Fruit fly (Drosophila melanogaster) whole organism, embryonic: Measurements from ENCODE around the gene CG4991.
A peak's percentile ranks its signal among the peaks of the same experiment; 100 is the strongest.

Source experiments
- CG10543 ChIP-seq: fragments of 200-800 bp; sonication (Bioruptor generic); optimal IDR thresholded peaks from 3 replicates; lab custom pipeline; 2017; ENCODE audit warnings: missing biosample characterization, mild to moderate bottlenecking, missing genetic modification characterization, moderate library complexity
- CG11093 ChIP-seq: fragments of 200-800 bp; sonication (Bioruptor generic); IDR thresholded peaks from 3 replicates; pipeline ENCODE4 v1.3.6; 2022; ENCODE audit warnings: missing biosample characterization, missing genetic modification characterization
- CG12071 ChIP-seq: fragments of 200-800 bp; sonication (Bioruptor generic); optimal IDR thresholded peaks from 3 replicates; lab custom pipeline; 2018; ENCODE audit warnings: missing biosample characterization, mild to moderate bottlenecking, missing genetic modification characterization
- CG12155 ChIP-seq: fragments of 200-800 bp; sonication (Bioruptor generic); optimal IDR thresholded peaks from 3 replicates; lab custom pipeline; 2016; ENCODE audit warnings: missing biosample characterization, missing genetic modification characterization
- CG12391 ChIP-seq: fragments of 200-800 bp; sonication (Bioruptor generic); optimal IDR thresholded peaks from 3 replicates; lab custom pipeline; 2018; ENCODE audit warnings: missing biosample characterization, mild to moderate bottlenecking, missing genetic modification characterization, moderate library complexity
- CG13123 ChIP-seq: fragments of 200-800 bp; sonication (Bioruptor generic); optimal IDR thresholded peaks from 2 replicates; lab custom pipeline; 2016; ENCODE audit warnings: missing biosample characterization, missing genetic modification characterization
- CG13287 ChIP-seq: fragments of 200-800 bp; sonication (Bioruptor generic); IDR thresholded peaks from 2 replicates; pipeline ENCODE4 v1.3.6; 2022; ENCODE audit warnings: missing biosample characterization, missing genetic modification characterization; ENCODE audit not compliant: partially characterized antibody
- CG14014 ChIP-seq: fragments of 200-800 bp; sonication (Bioruptor generic); IDR thresholded peaks from 2 replicates; pipeline ENCODE4 v1.3.6; 2022; ENCODE audit warnings: missing biosample characterization, missing genetic modification characterization
- CG15479 ChIP-seq: fragments of 200-800 bp; sonication (Bioruptor generic); optimal IDR thresholded peaks from 3 replicates; lab custom pipeline; 2019; ENCODE audit warnings: missing biosample characterization, mild to moderate bottlenecking, missing genetic modification characterization, moderate library complexity
- CG15601 ChIP-seq: fragments of 200-800 bp; sonication (Bioruptor generic); optimal IDR thresholded peaks from 3 replicates; lab custom pipeline; 2019; ENCODE audit warnings: missing biosample characterization, mild to moderate bottlenecking, missing genetic modification characterization, moderate library complexity
- CG15696 ChIP-seq: fragments of 200-800 bp; sonication (Bioruptor generic); optimal IDR thresholded peaks from 2 replicates; lab custom pipeline; 2019; ENCODE audit warnings: missing biosample characterization, mild to moderate bottlenecking, missing genetic modification characterization, moderate library complexity
- CG17829 ChIP-seq: fragments of 200-800 bp; optimal IDR thresholded peaks from 2 replicates; lab custom pipeline; 2019; ENCODE audit warnings: missing biosample characterization, mild to moderate bottlenecking, missing genetic modification characterization, moderate library complexity
- CG30431 ChIP-seq: fragments of 200-800 bp; sonication (Bioruptor generic); optimal IDR thresholded peaks from 2 replicates; lab custom pipeline; 2017; ENCODE audit warnings: missing biosample characterization, missing genetic modification characterization
- CG31365 ChIP-seq: fragments of 200-800 bp; sonication (Bioruptor generic); optimal IDR thresholded peaks from 2 replicates; lab custom pipeline; 2018; ENCODE audit warnings: missing biosample characterization, mild to moderate bottlenecking, missing genetic modification characterization
- CG3407 ChIP-seq: fragments of 200-800 bp; sonication (Bioruptor generic); optimal IDR thresholded peaks from 2 replicates; lab custom pipeline; 2018; ENCODE audit warnings: missing biosample characterization, mild to moderate bottlenecking, missing genetic modification characterization
- CG34422 ChIP-seq: fragments of 200-800 bp; sonication (Bioruptor generic); IDR thresholded peaks from 3 replicates; pipeline ENCODE4 v1.3.6; 2022; ENCODE audit warnings: missing biosample characterization, missing genetic modification characterization
- CG3847 ChIP-seq: fragments of 200-800 bp; sonication (Bioruptor generic); IDR thresholded peaks from 2 replicates; pipeline ENCODE4 v1.3.6; 2022; ENCODE audit warnings: missing biosample characterization, missing genetic modification characterization
- CG6765 ChIP-seq: fragments of 200-800 bp; sonication (Bioruptor generic); optimal IDR thresholded peaks from 3 replicates; lab custom pipeline; 2017; ENCODE audit warnings: missing biosample characterization, mild to moderate bottlenecking, missing genetic modification characterization
- CG6791 ChIP-seq: fragments of 200-800 bp; sonication (Bioruptor generic); IDR thresholded peaks from 3 replicates; pipeline ENCODE4 v1.3.6; 2022; ENCODE audit warnings: missing biosample characterization, missing genetic modification characterization; ENCODE audit not compliant: partially characterized antibody
- CG7372 ChIP-seq: fragments of 200-800 bp; sonication (Bioruptor generic); IDR thresholded peaks from 2 replicates; pipeline ENCODE4 v1.3.6; 2022; ENCODE audit warnings: missing biosample characterization, missing genetic modification characterization
- CG7745 ChIP-seq: fragments of 200-800 bp; sonication (Bioruptor generic); optimal IDR thresholded peaks from 2 replicates; lab custom pipeline; 2018; ENCODE audit warnings: missing biosample characterization, mild to moderate bottlenecking, missing genetic modification characterization, moderate library complexity
- CG8089 ChIP-seq: fragments of 200-800 bp; sonication (Bioruptor generic); optimal IDR thresholded peaks from 3 replicates; lab custom pipeline; 2016; ENCODE audit warnings: missing biosample characterization, missing genetic modification characterization
- CG8388 ChIP-seq: fragments of 200-800 bp; sonication (Bioruptor generic); optimal IDR thresholded peaks from 2 replicates; lab custom pipeline; 2019; ENCODE audit warnings: missing biosample characterization, mild to moderate bottlenecking, missing genetic modification characterization, moderate library complexity
- Dip3 ChIP-seq: fragments of 200-800 bp; sonication (Bioruptor generic); optimal IDR thresholded peaks from 3 replicates; lab custom pipeline; 2016; ENCODE audit warnings: missing biosample characterization, missing genetic modification characterization
- Fer3 ChIP-seq: fragments of 200-800 bp; sonication (Bioruptor generic); optimal IDR thresholded peaks from 2 replicates; lab custom pipeline; 2018; ENCODE audit warnings: missing biosample characterization, mild to moderate bottlenecking, missing genetic modification characterization, moderate library complexity
- Meics ChIP-seq: fragments of 200-800 bp; sonication (Bioruptor generic); optimal IDR thresholded peaks from 2 replicates; lab custom pipeline; 2017; ENCODE audit warnings: missing biosample characterization, mild to moderate bottlenecking, missing genetic modification characterization
- Nf-YB ChIP-seq: fragments of 200-800 bp; sonication (Bioruptor generic); optimal IDR thresholded peaks from 3 replicates; lab custom pipeline; 2019; ENCODE audit warnings: missing biosample characterization, mild to moderate bottlenecking, missing genetic modification characterization, moderate library complexity
- Sry-β ChIP-seq: fragments of 200-800 bp; sonication (Bioruptor generic); optimal IDR thresholded peaks from 2 replicates; lab custom pipeline; 2018; ENCODE audit warnings: missing biosample characterization, mild to moderate bottlenecking, missing genetic modification characterization, moderate library complexity
- Usf ChIP-seq: fragments of 200-800 bp; sonication (Bioruptor generic); optimal IDR thresholded peaks from 2 replicates; lab custom pipeline; 2017; ENCODE audit warnings: missing genotype, missing biosample characterization, missing genetic modification characterization
- Xbp1 ChIP-seq: fragments of 200-800 bp; sonication (Bioruptor generic); optimal IDR thresholded peaks from 3 replicates; lab custom pipeline; 2016; ENCODE audit warnings: missing biosample characterization, mild to moderate bottlenecking, missing genetic modification characterization
- az2 ChIP-seq: fragments of 200-800 bp; sonication (Bioruptor generic); optimal IDR thresholded peaks from 3 replicates; lab custom pipeline; 2016; ENCODE audit warnings: missing biosample characterization, missing genetic modification characterization
- danr ChIP-seq: fragments of 200-800 bp; sonication (Bioruptor generic); IDR thresholded peaks from 2 replicates; pipeline ENCODE4 v1.3.6; 2022; ENCODE audit warnings: missing biosample characterization, missing genetic modification characterization
- dmrt11E ChIP-seq: fragments of 200-800 bp; sonication (Bioruptor generic); optimal IDR thresholded peaks from 3 replicates; lab custom pipeline; 2018; ENCODE audit warnings: missing biosample characterization, mild to moderate bottlenecking, missing genetic modification characterization, moderate library complexity
- fu2 ChIP-seq: fragments of 200-800 bp; sonication (Bioruptor generic); optimal IDR thresholded peaks from 2 replicates; lab custom pipeline; 2016; ENCODE audit warnings: missing biosample characterization, missing genetic modification characterization
- jigr1 ChIP-seq: fragments of 200-800 bp; sonication (Bioruptor generic); IDR thresholded peaks from 3 replicates; pipeline ENCODE4 v1.3.6; 2022; ENCODE audit warnings: missing biosample characterization, missing genetic modification characterization
- knrl ChIP-seq: fragments of 200-800 bp; sonication (Bioruptor generic); IDR thresholded peaks from 3 replicates; pipeline ENCODE4 v1.3.6; 2022; ENCODE audit warnings: missing biosample characterization, missing genetic modification characterization; ENCODE audit not compliant: partially characterized antibody
- lab ChIP-seq: fragments of 200-800 bp; sonication (Bioruptor generic); optimal IDR thresholded peaks from 3 replicates; lab custom pipeline; 2017; ENCODE audit warnings: missing biosample characterization, missing genetic modification characterization, mild to moderate bottlenecking, moderate library complexity, missing genetic modification reagents
- lilli ChIP-seq: fragments of 200-800 bp; sonication (Bioruptor generic); optimal IDR thresholded peaks from 3 replicates; lab custom pipeline; 2016; ENCODE audit warnings: missing biosample characterization, missing genetic modification characterization
- nerfin-1 ChIP-seq: fragments of 200-800 bp; sonication (Bioruptor generic); optimal IDR thresholded peaks from 3 replicates; lab custom pipeline; 2019; ENCODE audit warnings: missing biosample characterization, mild to moderate bottlenecking, missing genetic modification characterization, moderate library complexity
- onecut ChIP-seq: fragments of 200-800 bp; sonication (Bioruptor generic); IDR thresholded peaks from 2 replicates; pipeline ENCODE4 v1.3.6; 2022; ENCODE audit warnings: missing biosample characterization, missing genetic modification characterization
- peb ChIP-seq: fragments of 200-800 bp; sonication (Bioruptor generic); IDR thresholded peaks from 2 replicates; pipeline ENCODE4 v1.3.6; 2022; ENCODE audit warnings: missing biosample characterization, missing genetic modification characterization
- psq ChIP-seq: fragments of 200-800 bp; sonication (Bioruptor generic); optimal IDR thresholded peaks from 2 replicates; lab custom pipeline; 2017; ENCODE audit warnings: missing biosample characterization, missing genetic modification characterization
- sens ChIP-seq: fragments of 200-800 bp; sonication (Bioruptor generic); peaks from one replicate; lab custom pipeline; 2016; ENCODE audit warnings: missing biosample characterization, missing genetic modification characterization
- shn ChIP-seq: fragments of 200-800 bp; sonication (Bioruptor generic); optimal IDR thresholded peaks from 3 replicates; lab custom pipeline; 2016; ENCODE audit warnings: missing biosample characterization, missing genetic modification characterization
- sisA ChIP-seq: fragments of 200-800 bp; sonication (Bioruptor generic); IDR thresholded peaks from 2 replicates; pipeline ENCODE4 v1.3.6; 2022; ENCODE audit warnings: missing biosample characterization, missing genetic modification characterization
- toy ChIP-seq: fragments of 200-800 bp; sonication (Bioruptor generic); IDR thresholded peaks from 2 replicates; pipeline ENCODE4 v1.3.6; 2022; ENCODE audit warnings: missing biosample characterization, missing genetic modification characterization
- ttk ChIP-seq: fragments of 200-800 bp; sonication (Bioruptor generic); IDR thresholded peaks from 2 replicates; pipeline ENCODE4 v2.1.2; 2022; ENCODE audit warnings: missing biosample characterization, missing genetic modification characterization
- twi ChIP-seq: fragments of 200-800 bp; optimal IDR thresholded peaks from 2 replicates; lab custom pipeline; 2019; ENCODE audit warnings: missing biosample characterization, mild to moderate bottlenecking, missing genetic modification characterization, moderate library complexity

Gene CG4991

DNA sequence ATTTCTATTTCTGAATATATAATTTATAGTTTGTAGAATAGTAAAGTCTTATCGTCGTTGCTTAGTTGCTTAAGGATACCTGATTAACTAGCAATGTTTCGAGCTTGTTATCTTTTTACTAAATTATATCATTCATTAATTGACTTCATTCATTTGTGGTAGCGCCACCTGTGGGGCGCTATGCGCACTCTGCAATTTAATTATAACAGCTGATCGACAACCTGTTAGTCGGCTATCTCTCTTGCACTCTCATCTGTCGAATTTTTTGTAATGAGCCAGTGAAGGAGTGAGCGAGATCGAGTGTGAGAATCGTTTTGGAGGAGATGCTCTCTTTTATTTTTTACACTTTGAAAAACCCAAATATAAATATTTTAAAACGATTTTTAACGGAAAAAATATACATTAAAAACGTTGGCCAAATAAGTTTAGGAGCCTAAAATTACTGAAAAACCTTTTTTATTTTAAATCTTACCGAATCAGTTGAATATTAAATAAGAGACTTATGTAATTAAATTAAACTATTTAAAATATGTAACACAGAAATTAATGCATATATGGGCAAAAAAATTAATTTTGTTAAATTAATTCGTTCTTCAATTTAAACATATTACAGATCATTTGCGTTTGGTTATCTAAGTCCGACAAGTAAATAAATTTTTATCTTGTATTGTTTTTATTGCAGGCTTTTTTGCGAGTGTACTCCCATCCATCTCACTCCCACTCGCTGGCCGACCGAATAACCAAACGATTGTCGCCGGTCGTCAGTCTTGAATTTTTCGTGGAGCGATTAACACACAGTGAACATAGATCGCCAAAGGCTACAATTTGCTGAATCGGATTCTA lies at the start of gene CG4991, which contains the start of gene CG16700 (continued):
- TF ChIP-seq twi (tag; lab: Kevin White, UChicago): peak; percentile 69
- TF ChIP-seq Meics (GFP tag; lab: Kevin White, UChicago): peak; percentile 88
- peak; percentile 60; the same call in 1 of the 3 replicates for TF ChIP-seq jigr1 (GFP tag; lab: Robert Waterston, UW)
- TF ChIP-seq danr (GFP tag; lab: Robert Waterston, UW): peak; percentile 72
- TF ChIP-seq az2 (GFP tag; lab: Kevin White, UChicago): peak; percentile 76
- TF ChIP-seq CG7745 (tag; lab: Kevin White, UChicago): no peak
- TF ChIP-seq CG13123 (GFP tag; lab: Kevin White, UChicago): peak; percentile 38
- TF ChIP-seq Sry-β (GFP tag; lab: Kevin White, UChicago): peak; percentile 17
- peak; percentile 81 for TF ChIP-seq Usf (GFP tag; lab: Kevin White, UChicago)
- peak; percentile 71 for TF ChIP-seq CG3847 (GFP tag; lab: Robert Waterston, UW)
- TF ChIP-seq CG14014 (GFP tag; lab: Robert Waterston, UW): peak; percentile 71
- TF ChIP-seq CG6791 (GFP tag; lab: Robert Waterston, UW): no peak
- peak; percentile 78 for TF ChIP-seq CG15696 (tag; lab: Kevin White, UChicago)
- peak; percentile 39; the same call in 1 of the 3 replicates for TF ChIP-seq CG11093 (GFP tag; lab: Robert Waterston, UW)
- TF ChIP-seq CG34422 (GFP tag; lab: Robert Waterston, UW): peak; percentile 65; the same call in 1 of the 3 replicates
- peak; percentile 90 for TF ChIP-seq CG17829 (tag; lab: Kevin White, UChicago)
- peak; percentile 76 for TF ChIP-seq nerfin-1 (tag; lab: Kevin White, UChicago)
- no peak for TF ChIP-seq CG31365 (tag; lab: Kevin White, UChicago)
- TF ChIP-seq CG30431 (GFP tag; lab: Kevin White, UChicago): peak; percentile 42
- no peak for TF ChIP-seq Dip3 (GFP tag; lab: Kevin White, UChicago)
- TF ChIP-seq CG12391 (tag; lab: Kevin White, UChicago): peak; percentile 87
- TF ChIP-seq peb: 0 out of 2 replicates have a peak, but pooled peaks have one; percentile 44
- TF ChIP-seq psq (GFP tag; lab: Kevin White, UChicago): peak; percentile 53
- TF ChIP-seq lab (GFP tag; lab: Kevin White, UChicago): peak; percentile 82
- peak; percentile 73 for TF ChIP-seq CG15601 (tag; lab: Kevin White, UChicago)
- TF ChIP-seq CG8388 (GFP tag; lab: Kevin White, UChicago): peak; percentile 77
- no peak; the same call in 1 of the 2 replicates for TF ChIP-seq sisA (GFP tag; lab: Robert Waterston, UW)
- peak; percentile 62 for TF ChIP-seq ttk (GFP tag; lab: Robert Waterston, UW)
- TF ChIP-seq CG7372: peak; percentile 67
- peak; percentile 42 for TF ChIP-seq lilli
- 0 out of 2 replicates have a peak, but pooled peaks have one; percentile 27 for TF ChIP-seq toy (GFP tag; lab: Robert Waterston, UW)
- TF ChIP-seq dmrt11E (tag; lab: Kevin White, UChicago): peak; percentile 80
- TF ChIP-seq CG12071: no peak
- TF ChIP-seq CG10543 (GFP tag; lab: Kevin White, UChicago): peak; percentile 78
- peak; percentile 86 for TF ChIP-seq sens (GFP tag; lab: Kevin White, UChicago)
- peak; percentile 72 for TF ChIP-seq Nf-YB
- peak; percentile 65 for TF ChIP-seq CG6765
- no peak for TF ChIP-seq CG13287 (GFP tag; lab: Robert Waterston, UW)
- peak; percentile 24; the same call in 1 of the 2 replicates for TF ChIP-seq onecut (GFP tag; lab: Robert Waterston, UW)
- peak; percentile 69 for TF ChIP-seq Xbp1 (GFP tag; lab: Kevin White, UChicago)
- TF ChIP-seq shn (GFP tag; lab: Kevin White, UChicago): no peak
- TF ChIP-seq CG8089 (GFP tag; lab: Kevin White, UChicago): no peak
- peak; percentile 71 for TF ChIP-seq Fer3 (tag; lab: Kevin White, UChicago)
- TF ChIP-seq fu2 (GFP tag; lab: Kevin White, UChicago): no peak
- TF ChIP-seq CG12155 (GFP tag; lab: Kevin White, UChicago): peak; percentile 66
- peak; percentile 51 for TF ChIP-seq CG3407 (GFP tag; lab: Kevin White, UChicago)
- TF ChIP-seq CG15479: peak; percentile 34
- TF ChIP-seq knrl: no peak
